Fruit fly (Drosophila melanogaster): Measurements from ENCODE around the gene Rbsn-5.
A peak's percentile ranks its signal among the peaks of the same experiment; 100 is the strongest.

The Rbsn-5 gene

DNA sequence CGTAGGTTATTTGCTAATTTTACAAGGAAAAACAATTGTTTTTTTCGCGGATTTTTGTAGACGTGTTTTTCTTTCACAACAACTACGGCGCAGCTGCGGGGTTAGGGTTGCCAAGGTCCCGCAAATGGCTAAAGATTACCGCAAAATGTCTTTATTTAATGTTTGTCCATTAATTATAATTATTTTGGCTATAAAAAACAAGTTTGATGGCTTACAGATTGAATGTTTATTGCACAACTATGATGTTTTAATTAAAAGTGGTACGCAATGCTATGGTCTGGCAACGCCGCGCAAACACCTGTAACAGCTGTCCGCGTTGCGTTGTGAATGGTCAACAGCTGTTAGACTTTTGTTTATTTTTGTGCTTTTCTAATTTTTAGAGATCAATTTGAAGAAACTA lies 3.0 kb upstream of the Rbsn-5 start (continued):
- TF ChIP-seq esg (GFP tag; conservative IDR thresholded peaks at IDR 0.05) (peak; percentile 72), zf30C (GFP tag; optimal IDR thresholded peaks at IDR 0.05) (no peak), CG11085 (GFP tag; IDR thresholded peaks at IDR 0.05) (peak; percentile 58; the same call in 1 of the 2 replicates), CG5245 (GFP tag; optimal IDR thresholded peaks at IDR 0.05) (peak; percentile 45), Dll (GFP tag; IDR thresholded peaks at IDR 0.05; ENCODE audit: partially characterized antibody) (0 out of 4 replicates have a peak, but pooled peaks have one; percentile 51), ATbp (GFP tag; optimal IDR thresholded peaks at IDR 0.05) (no peak), dati (GFP tag; IDR thresholded peaks at IDR 0.05) (no peak), CG13894 (tag; optimal IDR thresholded peaks at IDR 0.05) (peak; percentile 71), kay (GFP tag; optimal IDR thresholded peaks at IDR 0.05) (peak; percentile 39), Optix (GFP tag; IDR thresholded peaks at IDR 0.05) (peak; percentile 48; the same call in 1 of the 3 replicates), disco-r (GFP tag; optimal IDR thresholded peaks at IDR 0.05) (no peak), ranshi (GFP tag; IDR thresholded peaks at IDR 0.05) (0 out of 2 replicates have a peak, but pooled peaks have one; percentile 29), psq (GFP tag; optimal IDR thresholded peaks at IDR 0.05) (no peak), vvl (GFP tag; IDR thresholded peaks at IDR 0.05) (peak; percentile 89), scrt (GFP tag; optimal IDR thresholded peaks at IDR 0.05) (peak; percentile 95), hbn (GFP tag; IDR thresholded peaks at IDR 0.05; ENCODE audit: partially characterized antibody) (no peak), fd3F (GFP tag; optimal IDR thresholded peaks at IDR 0.05) (peak; percentile 40), Dip2 (GFP tag; IDR thresholded peaks at IDR 0.05) (no peak), CG1024 (GFP tag; IDR thresholded peaks at IDR 0.05) (0 out of 2 replicates have a peak, but pooled peaks have one; percentile 8), Med (GFP tag) (peak; percentile 98), CG3838 (GFP tag; optimal IDR thresholded peaks at IDR 0.05) (no peak), pzg (GFP tag; optimal IDR thresholded peaks at IDR 0.05) (peak; percentile 76), Oaz (GFP tag; IDR thresholded peaks at IDR 0.05) (no peak), CG5180 (GFP tag; optimal IDR thresholded peaks at IDR 0.05) (no peak), btn (GFP tag; optimal IDR thresholded peaks at IDR 0.05) (peak; percentile 21), CG7963 (GFP tag; IDR thresholded peaks at IDR 0.05; ENCODE audit: partially characterized antibody) (no peak), ttk (GFP tag; IDR thresholded peaks at IDR 0.05) (no peak), Neu2 (GFP tag; optimal IDR thresholded peaks at IDR 0.05; ENCODE audit: borderline replicate concordance) (no peak), phol (tag; optimal IDR thresholded peaks at IDR 0.05) (peak; percentile 76), CG13624 (GFP tag; optimal IDR thresholded peaks at IDR 0.05) (peak; percentile 87), pfk (GFP tag; optimal IDR thresholded peaks at IDR 0.05) (no peak), Nf-YC (tag; optimal IDR thresholded peaks at IDR 0.05) (peak; percentile 69), vfl (GFP tag; optimal IDR thresholded peaks at IDR 0.05) (peak; percentile 59), pnt (GFP tag; optimal IDR thresholded peaks at IDR 0.05) (peak; percentile 65), wek (GFP tag; optimal IDR thresholded peaks at IDR 0.05) (no peak), twi (tag; optimal IDR thresholded peaks at IDR 0.05) (peak; percentile 55), dimm (GFP tag; IDR thresholded peaks at IDR 0.05) (no peak), Hmr (GFP tag; optimal IDR thresholded peaks at IDR 0.05) (peak; percentile 74), nom (GFP tag; optimal IDR thresholded peaks at IDR 0.05) (peak; percentile 4), CG14710 (tag; optimal IDR thresholded peaks at IDR 0.05) (peak; percentile 77), CG31388 (GFP tag; optimal IDR thresholded peaks at IDR 0.05) (peak; percentile 8), CG7987 (GFP tag; optimal IDR thresholded peaks at IDR 0.05) (peak; percentile 42), CG17612 (GFP tag; IDR thresholded peaks at IDR 0.05) (no peak), klu (GFP tag; IDR thresholded peaks at IDR 0.05) (no peak), Fer1 (GFP tag; optimal IDR thresholded peaks at IDR 0.05) (peak; percentile 68), tup (GFP tag; optimal IDR thresholded peaks at IDR 0.05) (peak; percentile 65), C15 (GFP tag; IDR thresholded peaks at IDR 0.05) (no peak; the same call in 2 of the 3 replicates), Eip74EF (GFP tag; optimal IDR thresholded peaks at IDR 0.05) (peak in 1 of 2 experiments; percentile 28), nerfin-1 (tag; optimal IDR thresholded peaks at IDR 0.05) (peak; percentile 69), CG14014 (GFP tag; IDR thresholded peaks at IDR 0.05) (peak; percentile 67)

Data from whole organism, embryonic.